Worm (Caenorhabditis elegans) whole organism, young adult: ENCODE data around the gene acs-4.
A peak's percentile ranks its signal among the peaks of the same experiment; 100 is the strongest.

Experiments used
- B0035.1 ChIP-seq: sonication (generic microtip); optimal IDR thresholded peaks from 2 replicates; lab custom pipeline; 2016; ENCODE audit warnings: missing genetic modification characterization, mild to moderate bottlenecking, missing compliant biosample characterization, missing genotype, missing genetic modification reagents
- B0261.1 ChIP-seq: sonication (generic microtip); optimal IDR thresholded peaks from 2 replicates; lab custom pipeline; 2016; ENCODE audit warnings: mild to moderate bottlenecking, missing genetic modification characterization, moderate library complexity, missing compliant biosample characterization
- C06A6.2 ChIP-seq: fragments of 200-800 bp; sonication (Bioruptor generic); conservative IDR thresholded peaks from 2 replicates; pipeline ENCODE4 v1.3.6; 2022; ENCODE audit warnings: missing genetic modification characterization, missing compliant biosample characterization
- D2030.7 ChIP-seq: fragments of 200-800 bp; sonication (Bioruptor generic); IDR thresholded peaks from 2 replicates; pipeline ENCODE4 v1.3.6; 2022; ENCODE audit warnings: missing genetic modification reagents, missing genetic modification characterization, missing compliant biosample characterization
- F10E7.11 ChIP-seq: sonication (generic microtip); optimal IDR thresholded peaks from 2 replicates; lab custom pipeline; 2017; ENCODE audit warnings: mild to moderate bottlenecking, missing genetic modification characterization, moderate library complexity, missing compliant biosample characterization
- F23B12.7 ChIP-seq: sonication (generic microtip); optimal IDR thresholded peaks from 2 replicates; lab custom pipeline; 2017; ENCODE audit warnings: missing genetic modification characterization, mild to moderate bottlenecking, missing compliant biosample characterization, antibody characterized with exemption, moderate library complexity; ENCODE audit not compliant: insufficient read depth
- F39B2.1 ChIP-seq: fragments of 200-800 bp; sonication (Bioruptor generic); IDR thresholded peaks from 2 replicates; pipeline ENCODE4 v1.3.6; 2022; ENCODE audit warnings: missing genetic modification reagents, missing genetic modification characterization, missing compliant biosample characterization
- F52B5.7 ChIP-seq: sonication (generic microtip); optimal IDR thresholded peaks from 2 replicates; lab custom pipeline; 2016; ENCODE audit warnings: mild to moderate bottlenecking, missing genetic modification characterization, missing compliant biosample characterization
- F57A8.1 ChIP-seq: fragments of 200-800 bp; sonication (Bioruptor generic); optimal IDR thresholded peaks from 2 replicates; lab custom pipeline; 2018; ENCODE audit warnings: mild to moderate bottlenecking, missing genetic modification characterization, moderate library complexity, missing compliant biosample characterization
- T26A5.8 ChIP-seq: sonication (generic microtip); optimal IDR thresholded peaks from 2 replicates; lab custom pipeline; 2016; ENCODE audit warnings: missing genetic modification characterization, missing compliant biosample characterization
- Y53G8AR.9 ChIP-seq: fragments of 200-800 bp; sonication (Bioruptor generic); conservative IDR thresholded peaks from 2 replicates; pipeline ENCODE4 v1.3.6; 2022; ENCODE audit warnings: missing genetic modification reagents, missing genetic modification characterization, missing compliant biosample characterization
- Y67H2A.10 ChIP-seq: fragments of 200-800 bp; sonication (Bioruptor generic); conservative IDR thresholded peaks from 2 replicates; pipeline ENCODE4 v1.3.6; 2022; ENCODE audit warnings: missing genetic modification reagents, missing genetic modification characterization, missing compliant biosample characterization
- ama-1 ChIP-seq, 3 experiments: fragments of 150-350 bp in 1 of 3; sonication (generic microtip) in 2 of 3; optimal IDR thresholded peaks; 2 replicates each; lab custom pipeline; 2014 to 2018; ENCODE audit warnings: missing biosample characterization in 2 of 3, missing genetic modification characterization in 2 of 3, missing genetic modification reagents in 2 of 3
- aptf-3 ChIP-seq: fragments of 200-800 bp; sonication (Bioruptor generic); IDR thresholded peaks from 2 replicates; pipeline ENCODE4 v1.3.6; 2022; ENCODE audit warnings: missing genetic modification characterization, missing compliant biosample characterization
- attf-3 ChIP-seq: fragments of 200-800 bp; sonication (Bioruptor generic); conservative IDR thresholded peaks from 2 replicates; pipeline ENCODE4 v1.3.6; 2022; ENCODE audit warnings: missing genetic modification reagents, missing genetic modification characterization, missing compliant biosample characterization
- ceh-27 ChIP-seq: fragments of 200-800 bp; sonication (Bioruptor generic); optimal IDR thresholded peaks from 2 replicates; lab custom pipeline; 2018; ENCODE audit warnings: mild to moderate bottlenecking, missing genetic modification characterization, moderate library complexity, missing compliant biosample characterization
- ceh-40 ChIP-seq: fragments of 200-800 bp; sonication (Bioruptor generic); IDR thresholded peaks from 2 replicates; pipeline ENCODE4 v1.3.6; 2022; ENCODE audit warnings: missing genetic modification characterization, missing compliant biosample characterization
- ceh-91 ChIP-seq: fragments of 200-800 bp; sonication (Bioruptor generic); IDR thresholded peaks from 2 replicates; pipeline ENCODE4 v1.3.6; 2022; ENCODE audit warnings: missing genetic modification reagents, missing genetic modification characterization, missing compliant biosample characterization
- dpl-1 ChIP-seq: fragments of 150-350 bp; optimal IDR thresholded peaks from 2 replicates; lab custom pipeline; 2014; ENCODE audit warnings: missing biosample characterization, missing genetic modification reagents, missing genetic modification characterization
- egl-44 ChIP-seq: fragments of 200-800 bp; sonication (Bioruptor generic); IDR thresholded peaks from 2 replicates; pipeline ENCODE4 v1.3.6; 2022; ENCODE audit warnings: missing genetic modification reagents, missing genetic modification characterization, missing compliant biosample characterization
- hmg-1.2 ChIP-seq: fragments of 200-800 bp; sonication (Bioruptor generic); IDR thresholded peaks from 2 replicates; pipeline ENCODE4 v1.3.6; 2022; ENCODE audit warnings: missing genetic modification reagents, missing genetic modification characterization, missing compliant biosample characterization
- lag-1 ChIP-seq: fragments of 200-800 bp; sonication (Bioruptor generic); IDR thresholded peaks from 2 replicates; pipeline ENCODE4 v1.3.6; 2022; ENCODE audit warnings: missing genetic modification reagents, missing genetic modification characterization, missing compliant biosample characterization
- let-526 ChIP-seq: fragments of 200-800 bp; sonication (Bioruptor generic); IDR thresholded peaks from 2 replicates; pipeline ENCODE4 v1.3.6; 2022; ENCODE audit warnings: missing genetic modification reagents, missing genetic modification characterization, missing compliant biosample characterization
- lin-26 ChIP-seq: fragments of 200-800 bp; sonication (Bioruptor generic); IDR thresholded peaks from 2 replicates; pipeline ENCODE4 v1.3.6; 2022; ENCODE audit warnings: missing genetic modification reagents, missing genetic modification characterization, missing compliant biosample characterization
- lin-40 ChIP-seq: sonication (generic microtip); optimal IDR thresholded peaks from 2 replicates; lab custom pipeline; 2016; ENCODE audit warnings: missing genetic modification characterization, mild to moderate bottlenecking, missing compliant biosample characterization, missing genotype, missing genetic modification reagents
- lin-54 ChIP-seq: fragments of 200-800 bp; sonication (Bioruptor generic); optimal IDR thresholded peaks from 2 replicates; lab custom pipeline; 2018; ENCODE audit warnings: mild to moderate bottlenecking, missing genetic modification characterization, missing compliant biosample characterization
- lir-1 ChIP-seq: fragments of 200-800 bp; sonication (Bioruptor generic); conservative IDR thresholded peaks from 2 replicates; pipeline ENCODE4 v1.3.6; 2022; ENCODE audit warnings: missing genetic modification reagents, missing genetic modification characterization, missing compliant biosample characterization
- madf-8 ChIP-seq: fragments of 200-800 bp; sonication (Bioruptor generic); conservative IDR thresholded peaks from 2 replicates; pipeline ENCODE4 v1.3.6; 2022; ENCODE audit warnings: missing genetic modification reagents, missing genetic modification characterization, missing compliant biosample characterization
- nfya-2 ChIP-seq: fragments of 200-800 bp; sonication (Bioruptor generic); IDR thresholded peaks from 2 replicates; pipeline ENCODE4 v1.3.6; 2022; ENCODE audit warnings: missing genetic modification reagents, missing genetic modification characterization, missing compliant biosample characterization
- pbrm-1 ChIP-seq: fragments of 200-800 bp; sonication (Bioruptor generic); IDR thresholded peaks from 2 replicates; pipeline ENCODE4 v1.3.6; 2022; ENCODE audit warnings: missing genetic modification reagents, missing genetic modification characterization, missing compliant biosample characterization
- rec-8 ChIP-seq, 2 experiments: sonication (generic microtip); optimal IDR thresholded peaks; 2 replicates each; lab custom pipeline; 2016; ENCODE audit warnings: mild to moderate bottlenecking in 2 of 2, missing genetic modification characterization in 2 of 2, missing genetic modification reagents in 2 of 2, missing genotype in 2 of 2, missing biosample characterization in 1 of 2, missing compliant biosample characterization in 1 of 2, moderate library complexity in 1 of 2
- repo-1 ChIP-seq: sonication (generic microtip); optimal IDR thresholded peaks from 2 replicates; lab custom pipeline; 2017; ENCODE audit warnings: mild to moderate bottlenecking, missing genetic modification characterization, missing compliant biosample characterization
- rpc-1 ChIP-seq, 2 experiments: fragments of 150-350 bp in 1 of 2; sonication (generic microtip) in 1 of 2; optimal IDR thresholded peaks; 2 replicates each; lab custom pipeline; 2014 to 2018; ENCODE audit warnings: missing biosample characterization in 1 of 2, missing genetic modification characterization in 1 of 2, missing genetic modification reagents in 1 of 2, missing genotype in 1 of 2
- sdz-38 ChIP-seq: sonication (generic microtip); optimal IDR thresholded peaks from 2 replicates; lab custom pipeline; 2016; ENCODE audit warnings: missing genotype, missing genetic modification characterization, missing compliant biosample characterization
- sea-2 ChIP-seq: fragments of 200-800 bp; sonication (Bioruptor generic); IDR thresholded peaks from 2 replicates; pipeline ENCODE4 v1.3.6; 2022; ENCODE audit warnings: missing genetic modification characterization, missing compliant biosample characterization
- snpc-1.1 ChIP-seq: sonication (generic microtip); optimal IDR thresholded peaks from 2 replicates; lab custom pipeline; 2017; ENCODE audit warnings: missing genetic modification characterization, mild to moderate bottlenecking, missing compliant biosample characterization, antibody characterized with exemption, moderate library complexity, missing genotype, missing genetic modification reagents; ENCODE audit not compliant: insufficient read depth
- snpc-4 ChIP-seq, 5 experiments: fragments of 150-350 bp in 1 of 5; sonication (generic microtip) in 4 of 5; optimal IDR thresholded peaks; 2 replicates each; lab custom pipeline; 2014 to 2018; ENCODE audit warnings: missing genetic modification characterization in 5 of 5, missing biosample characterization in 3 of 5, antibody characterized with exemption in 2 of 5, mild to moderate bottlenecking in 2 of 5, missing compliant biosample characterization in 2 of 5, missing genotype in 2 of 5, moderate library complexity in 2 of 5, missing genetic modification reagents in 1 of 5
- tbx-9 ChIP-seq: sonication (generic microtip); optimal IDR thresholded peaks from 2 replicates; lab custom pipeline; 2016; ENCODE audit warnings: borderline replicate concordance, missing genetic modification characterization, inconsistent platforms, missing compliant biosample characterization
- tlf-1 ChIP-seq: fragments of 200-800 bp; sonication (Bioruptor generic); optimal IDR thresholded peaks from 2 replicates; lab custom pipeline; 2018; ENCODE audit warnings: mild to moderate bottlenecking, missing genetic modification characterization, missing compliant biosample characterization
- ztf-25 ChIP-seq: fragments of 200-800 bp; sonication (Bioruptor generic); IDR thresholded peaks from 2 replicates; pipeline ENCODE4 v1.3.6; 2022; ENCODE audit warnings: missing genetic modification reagents, missing genetic modification characterization, missing compliant biosample characterization
- ztf-26 ChIP-seq: sonication (generic microtip); optimal IDR thresholded peaks from 2 replicates; lab custom pipeline; 2017; ENCODE audit warnings: missing genetic modification characterization, missing compliant biosample characterization
- ztf-6 ChIP-seq: fragments of 200-800 bp; sonication (Bioruptor generic); IDR thresholded peaks from 2 replicates; pipeline ENCODE4 v1.3.6; 2022; ENCODE audit warnings: missing genetic modification reagents, missing genetic modification characterization, missing compliant biosample characterization

Gene acs-4

DNA sequence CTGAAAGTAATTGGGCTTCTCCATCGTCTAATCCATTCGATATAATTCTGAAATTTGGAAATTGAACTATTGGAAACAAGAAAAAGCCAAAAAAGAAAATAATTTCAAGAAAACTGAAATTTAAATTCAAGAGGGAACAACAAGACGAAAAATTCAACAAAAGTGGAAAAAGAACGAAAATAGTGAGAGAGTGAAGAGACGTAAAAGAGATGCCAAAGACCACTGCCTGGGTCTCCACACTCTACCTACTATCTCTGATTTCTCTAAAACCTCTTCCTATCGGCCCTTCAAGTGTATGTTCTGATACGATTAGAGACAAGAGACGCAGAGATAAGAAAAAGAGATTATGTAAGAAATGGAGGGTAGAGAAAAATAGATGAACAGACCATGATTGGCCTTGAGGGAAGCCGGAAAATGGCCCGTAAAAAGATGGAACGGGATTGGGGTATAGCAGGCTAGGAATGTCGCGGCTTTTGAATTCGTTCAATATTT, 13.8 kb upstream of the acs-4 start, which contains the start of gene ogt-1 (continued):
- TF ChIP-seq lag-1 (GFP tag; lab: Robert Waterston, UW): no peak
- TF ChIP-seq sdz-38 (tag; lab: Kevin White, UChicago): no peak
- TF ChIP-seq ztf-25: no peak
- TF ChIP-seq F23B12.7 (tag; lab: Kevin White, UChicago): no peak
- no peak for TF ChIP-seq madf-8
- no peak for TF ChIP-seq sea-2 (GFP tag; lab: Robert Waterston, UW)
- no peak for TF ChIP-seq aptf-3 (GFP tag; lab: Robert Waterston, UW)
- TF ChIP-seq C06A6.2 (GFP tag; lab: Robert Waterston, UW): peak; percentile 65; the same call in 1 of the 2 replicates
- TF ChIP-seq B0035.1 (tag; lab: Kevin White, UChicago): no peak
- TF ChIP-seq D2030.7 (GFP tag; lab: Robert Waterston, UW): no peak
- TF ChIP-seq nfya-2 (GFP tag; lab: Robert Waterston, UW): no peak
- TF ChIP-seq rec-8 (tag; optimal IDR thresholded peaks at IDR 0.05; lab: Kevin White, UChicago): no peak
- TF ChIP-seq tlf-1 (GFP tag; lab: Kevin White, UChicago): no peak
- no peak for TF ChIP-seq F57A8.1 (GFP tag; lab: Kevin White, UChicago)
- no peak for TF ChIP-seq tbx-9 (tag; lab: Kevin White, UChicago)

DNA sequence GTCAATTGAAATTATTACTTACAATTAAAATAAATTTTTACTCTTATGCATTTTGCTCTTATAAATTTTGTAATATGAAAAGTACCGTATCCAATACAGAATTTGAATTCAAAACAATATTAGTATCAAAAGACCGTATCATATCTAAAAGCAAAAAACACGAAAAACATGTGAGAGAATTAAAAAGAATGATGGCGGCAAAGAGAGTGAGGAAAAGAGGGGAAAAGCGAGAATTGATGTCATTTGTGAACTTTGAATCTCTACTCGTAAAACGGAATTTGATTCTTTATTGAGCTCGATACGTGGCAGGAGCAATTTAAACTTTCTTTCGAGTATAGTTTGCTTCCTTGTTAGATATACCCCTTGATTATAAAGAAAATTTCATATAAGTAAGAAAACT, 13.1 kb upstream of the acs-4 start:
- TF ChIP-seq ztf-26 (tag; lab: Kevin White, UChicago): no peak
- 0 out of 2 replicates have a peak, but pooled peaks have one; percentile 23 for TF ChIP-seq lin-26
- peak; percentile 4; the same call in 1 of the 2 replicates for TF ChIP-seq hmg-1.2 (GFP tag; lab: Robert Waterston, UW)

ce11 chrIII:7155631-7156030, 12.0 kb upstream of the acs-4 start:
- no peak for TF ChIP-seq aptf-3 (GFP tag; lab: Robert Waterston, UW)
- peak; percentile 82 for TF ChIP-seq pbrm-1 (GFP tag; lab: Robert Waterston, UW)
- TF ChIP-seq sea-2 (GFP tag; lab: Robert Waterston, UW): no peak
- TF ChIP-seq ama-1 (optimal IDR thresholded peaks at IDR 0.05; lab: Kevin White, UChicago): peak; percentile 3
- TF ChIP-seq ama-1 (GFP tag; optimal IDR thresholded peaks at IDR 0.05; lab: Kevin White, UChicago): no peak
- peak; percentile 55 for TF ChIP-seq repo-1
- no peak for TF ChIP-seq dpl-1 (GFP tag; lab: Kevin White, UChicago)
- TF ChIP-seq F52B5.7 (tag; lab: Kevin White, UChicago): peak; percentile 58
- TF ChIP-seq lir-1 (GFP tag; lab: Robert Waterston, UW): peak; percentile 33; the same call in 1 of the 2 replicates
- 0 out of 2 replicates have a peak, but pooled peaks have one; percentile 43 for TF ChIP-seq F39B2.1 (GFP tag; lab: Robert Waterston, UW)
- no peak for TF ChIP-seq B0261.1
- peak; percentile 42; the same call in 1 of the 2 replicates for TF ChIP-seq Y67H2A.10
- no peak for TF ChIP-seq rpc-1 (optimal IDR thresholded peaks at IDR 0.05; lab: Kevin White, UChicago)
- TF ChIP-seq rpc-1 (tag; optimal IDR thresholded peaks at IDR 0.05; lab: Kevin White, UChicago): no peak
- TF ChIP-seq hmg-1.2 (GFP tag; lab: Robert Waterston, UW): peak; percentile 94
- TF ChIP-seq Y53G8AR.9 (GFP tag; lab: Robert Waterston, UW): peak; percentile 59
- peak; percentile 49 for TF ChIP-seq attf-3 (GFP tag; lab: Robert Waterston, UW)
- TF ChIP-seq F10E7.11: no peak
- TF ChIP-seq ceh-91 (GFP tag; lab: Robert Waterston, UW): no peak
- no peak for TF ChIP-seq T26A5.8 (tag; lab: Kevin White, UChicago)
- TF ChIP-seq ceh-27 (GFP tag; lab: Kevin White, UChicago): peak; percentile 83
- no peak for TF ChIP-seq egl-44
- TF ChIP-seq tlf-1 (GFP tag; lab: Kevin White, UChicago): peak; percentile 60
- TF ChIP-seq lag-1 (GFP tag; lab: Robert Waterston, UW): no peak
- no peak for TF ChIP-seq ceh-40 (GFP tag; lab: Robert Waterston, UW)
- peak; percentile 89 for TF ChIP-seq lin-40 (tag; lab: Kevin White, UChicago)
- no peak for TF ChIP-seq snpc-1.1 (tag; lab: Kevin White, UChicago)
- TF ChIP-seq F57A8.1 (GFP tag; lab: Kevin White, UChicago): no peak
- TF ChIP-seq let-526 (GFP tag; lab: Robert Waterston, UW): peak; percentile 12; the same call in 1 of the 2 replicates
- TF ChIP-seq snpc-4 (GFP tag; optimal IDR thresholded peaks at IDR 0.05; lab: Kevin White, UChicago): peak; percentile 52
- TF ChIP-seq snpc-4 (tag; optimal IDR thresholded peaks at IDR 0.05; lab: Kevin White, UChicago): peak; percentile 28 to 74 (median 59)
- no peak for TF ChIP-seq ztf-6 (GFP tag; lab: Robert Waterston, UW)
- peak; percentile 60 for TF ChIP-seq lin-54
